Worm (Caenorhabditis elegans) whole organism, L1 larva: ENCODE results near the gene T05A8.1.
A peak's percentile ranks its signal among the peaks of the same experiment; 100 is the strongest.

Source experiments
- C16A3.4 ChIP-seq: fragments of 150-350 bp; optimal IDR thresholded peaks from 2 replicates; lab custom pipeline; 2014; ENCODE audit warnings: missing biosample characterization, missing genetic modification characterization
- C34B4.2 ChIP-seq: sonication (generic microtip); optimal IDR thresholded peaks from 2 replicates; lab custom pipeline; 2017; ENCODE audit warnings: mild to moderate bottlenecking, missing genetic modification characterization, missing compliant biosample characterization
- ama-1 ChIP-seq: fragments of 150-350 bp; optimal IDR thresholded peaks from 2 replicates; lab custom pipeline; 2014
- ceh-8 ChIP-seq: fragments of 200-800 bp; sonication (Bioruptor generic); optimal IDR thresholded peaks from 2 replicates; lab custom pipeline; 2018; ENCODE audit warnings: mild to moderate bottlenecking, missing genetic modification characterization, moderate library complexity, missing compliant biosample characterization
- ceh-90 ChIP-seq: sonication (generic microtip); optimal IDR thresholded peaks from 2 replicates; lab custom pipeline; 2016; ENCODE audit warnings: missing genetic modification characterization, missing compliant biosample characterization
- ces-1 ChIP-seq: fragments of 150-350 bp; optimal IDR thresholded peaks from 2 replicates; lab custom pipeline; 2014; ENCODE audit warnings: missing biosample characterization, missing genetic modification reagents, missing genetic modification characterization
- dpl-1 ChIP-seq, 3 experiments: fragments of 150-350 bp in 2 of 3; sonication (generic microtip) in 1 of 3; optimal IDR thresholded peaks; 2 replicates each; lab custom pipeline; 2014 to 2017; ENCODE audit warnings: missing biosample characterization in 3 of 3, missing genetic modification characterization in 3 of 3, missing genetic modification reagents in 3 of 3
- dsc-1 ChIP-seq: sonication (generic microtip); optimal IDR thresholded peaks from 2 replicates; lab custom pipeline; 2016; ENCODE audit warnings: mild to moderate bottlenecking, missing genetic modification characterization, missing compliant biosample characterization
- efl-1 ChIP-seq, 4 experiments: fragments of 150-350 bp; optimal IDR thresholded peaks in 3 of 4; peaks in 1 of 4; 1 replicate in 1 of 4; 2 replicates in 3 of 4; lab custom pipeline; 2014; ENCODE audit warnings: missing biosample characterization in 2 of 4, missing genetic modification characterization in 2 of 4, missing genetic modification reagents in 2 of 4
- elt-2 ChIP-seq: sonication (generic microtip); optimal IDR thresholded peaks from 2 replicates; lab custom pipeline; 2016; ENCODE audit warnings: missing genetic modification characterization, mild to moderate bottlenecking, inconsistent platforms, missing compliant biosample characterization, missing genetic modification reagents
- elt-3 ChIP-seq, 6 experiments: fragments of 150-350 bp in 1 of 6; sonication (generic microtip); optimal IDR thresholded peaks; 2 replicates each; lab custom pipeline; 2017 to 2018; ENCODE audit warnings: missing biosample characterization in 6 of 6, missing genetic modification characterization in 6 of 6, inconsistent platforms in 1 of 6
- ets-5 ChIP-seq: fragments of 200-800 bp; sonication (Bioruptor generic); IDR thresholded peaks from 2 replicates; pipeline ENCODE4 v1.3.6; 2022; ENCODE audit warnings: missing genetic modification characterization, missing compliant biosample characterization
- fkh-10 ChIP-seq: sonication (generic microtip); optimal IDR thresholded peaks from 2 replicates; lab custom pipeline; 2017; ENCODE audit warnings: missing biosample characterization, missing genetic modification reagents, missing genetic modification characterization
- fkh-8 ChIP-seq: sonication (generic microtip); optimal IDR thresholded peaks from 2 replicates; lab custom pipeline; 2016; ENCODE audit warnings: mild to moderate bottlenecking, missing genetic modification characterization, missing compliant biosample characterization
- grh-1 ChIP-seq: fragments of 200-800 bp; sonication (Bioruptor generic); IDR thresholded peaks from 2 replicates; pipeline ENCODE4 v1.3.6; 2022; ENCODE audit warnings: missing genetic modification reagents, missing genetic modification characterization, missing compliant biosample characterization
- hlh-4 ChIP-seq: sonication (generic microtip); optimal IDR thresholded peaks from 2 replicates; lab custom pipeline; 2016; ENCODE audit warnings: mild to moderate bottlenecking, missing genetic modification characterization, missing compliant biosample characterization
- hpl-2 ChIP-seq: fragments of 150-350 bp; optimal IDR thresholded peaks from 2 replicates; lab custom pipeline; 2014; ENCODE audit warnings: missing biosample characterization, missing genetic modification reagents, missing genetic modification characterization
- irx-1 ChIP-seq: sonication (generic microtip); optimal IDR thresholded peaks from 2 replicates; lab custom pipeline; 2016; ENCODE audit warnings: missing genetic modification characterization, missing compliant biosample characterization
- isw-1 ChIP-seq: fragments of 200-800 bp; sonication (Bioruptor generic); IDR thresholded peaks from 2 replicates; pipeline ENCODE4 v1.3.6; 2022; ENCODE audit warnings: missing genetic modification characterization, missing compliant biosample characterization
- jun-1 ChIP-seq: fragments of 150-350 bp; optimal IDR thresholded peaks from 2 replicates; lab custom pipeline; 2014; ENCODE audit warnings: missing biosample characterization, missing genetic modification reagents, missing genetic modification characterization
- lin-14 ChIP-seq: fragments of 200-800 bp; sonication (Bioruptor generic); optimal IDR thresholded peaks from 2 replicates; lab custom pipeline; 2018; ENCODE audit warnings: mild to moderate bottlenecking, missing genetic modification characterization, moderate library complexity, missing compliant biosample characterization
- lin-35 ChIP-seq, 2 experiments: fragments of 150-350 bp; optimal IDR thresholded peaks; 2 replicates each; lab custom pipeline; 2014; ENCODE audit warnings: missing biosample characterization in 2 of 2, missing genetic modification characterization in 2 of 2, missing genetic modification reagents in 2 of 2
- lin-39 ChIP-seq: fragments of 150-350 bp; optimal IDR thresholded peaks from 2 replicates; lab custom pipeline; 2014; ENCODE audit warnings: missing biosample characterization, missing genetic modification reagents, missing genetic modification characterization
- lir-3 ChIP-seq: sonication (generic microtip); optimal IDR thresholded peaks from 2 replicates; lab custom pipeline; 2016; ENCODE audit warnings: mild to moderate bottlenecking, missing genetic modification characterization, moderate library complexity, missing compliant biosample characterization; ENCODE audit not compliant: poor library complexity
- lsy-2 ChIP-seq, 2 experiments: fragments of 150-350 bp; optimal IDR thresholded peaks; 2 replicates each; lab custom pipeline; 2014; ENCODE audit warnings: missing biosample characterization in 2 of 2, missing genetic modification characterization in 2 of 2
- mab-9 ChIP-seq: fragments of 200-800 bp; sonication (Bioruptor generic); IDR thresholded peaks from 2 replicates; pipeline ENCODE4 v1.3.6; 2022; ENCODE audit warnings: missing genetic modification reagents, missing genetic modification characterization, missing compliant biosample characterization
- mdl-1 ChIP-seq, 2 experiments: fragments of 150-350 bp; optimal IDR thresholded peaks; 2 replicates each; lab custom pipeline; 2014 to 2017; ENCODE audit warnings: missing biosample characterization in 2 of 2, missing genetic modification characterization in 2 of 2, inconsistent platforms in 1 of 2
- mep-1 ChIP-seq: fragments of 150-350 bp; optimal IDR thresholded peaks from 2 replicates; lab custom pipeline; 2014; ENCODE audit warnings: missing biosample characterization, missing genetic modification characterization
- nhr-12 ChIP-seq: sonication (generic microtip); optimal IDR thresholded peaks from 2 replicates; lab custom pipeline; 2017; ENCODE audit warnings: missing biosample characterization, missing genetic modification characterization
- nhr-20 ChIP-seq: sonication (generic microtip); optimal IDR thresholded peaks from 2 replicates; lab custom pipeline; 2016; ENCODE audit warnings: mild to moderate bottlenecking, missing genetic modification characterization, missing compliant biosample characterization
- nhr-237 ChIP-seq: fragments of 150-350 bp; optimal IDR thresholded peaks from 2 replicates; lab custom pipeline; 2014; ENCODE audit warnings: missing biosample characterization, missing genetic modification characterization
- nhr-28 ChIP-seq: fragments of 150-350 bp; optimal IDR thresholded peaks from 2 replicates; lab custom pipeline; 2014; ENCODE audit warnings: missing biosample characterization, missing genetic modification characterization
- nhr-47 ChIP-seq: sonication (generic microtip); optimal IDR thresholded peaks from 2 replicates; lab custom pipeline; 2016; ENCODE audit warnings: mild to moderate bottlenecking, missing genetic modification characterization, moderate library complexity, missing compliant biosample characterization
- nhr-71 ChIP-seq: sonication (generic microtip); optimal IDR thresholded peaks from 2 replicates; lab custom pipeline; 2016; ENCODE audit warnings: mild to moderate bottlenecking, missing genetic modification characterization, moderate library complexity, missing compliant biosample characterization
- nhr-77 ChIP-seq: fragments of 150-350 bp; optimal IDR thresholded peaks from 2 replicates; lab custom pipeline; 2014; ENCODE audit warnings: missing biosample characterization, missing genetic modification characterization
- nhr-84 ChIP-seq: sonication (generic microtip); optimal IDR thresholded peaks from 2 replicates; lab custom pipeline; 2017; ENCODE audit warnings: missing biosample characterization, missing genetic modification characterization
- nhr-85 ChIP-seq: sonication (generic microtip); peaks from one replicate; lab custom pipeline; 2016; ENCODE audit warnings: missing genetic modification characterization, inconsistent platforms, missing compliant biosample characterization
- nhr-90 ChIP-seq: sonication (generic microtip); optimal IDR thresholded peaks from 2 replicates; lab custom pipeline; 2016; ENCODE audit warnings: mild to moderate bottlenecking, missing genetic modification characterization, missing compliant biosample characterization; ENCODE audit not compliant: poor library complexity
- pax-3 ChIP-seq: fragments of 200-800 bp; sonication (Bioruptor generic); optimal IDR thresholded peaks from 2 replicates; lab custom pipeline; 2018; ENCODE audit warnings: mild to moderate bottlenecking, missing genetic modification characterization, moderate library complexity, missing compliant biosample characterization
- pqm-1 ChIP-seq: sonication (generic microtip); optimal IDR thresholded peaks from 3 replicates; lab custom pipeline; 2017; ENCODE audit warnings: missing biosample characterization, missing genetic modification characterization
- rnt-1 ChIP-seq: sonication (generic microtip); optimal IDR thresholded peaks from 2 replicates; lab custom pipeline; 2016; ENCODE audit warnings: mild to moderate bottlenecking, missing genetic modification characterization, moderate library complexity, missing compliant biosample characterization
- snu-23 ChIP-seq: sonication (generic microtip); optimal IDR thresholded peaks from 2 replicates; lab custom pipeline; 2016; ENCODE audit warnings: missing genetic modification characterization, missing compliant biosample characterization
- sptf-1 ChIP-seq: fragments of 150-350 bp; optimal IDR thresholded peaks from 2 replicates; lab custom pipeline; 2014; ENCODE audit warnings: missing biosample characterization, missing genetic modification characterization
- sup-37 ChIP-seq: fragments of 200-800 bp; sonication (Bioruptor generic); optimal IDR thresholded peaks from 2 replicates; lab custom pipeline; 2018; ENCODE audit warnings: mild to moderate bottlenecking, missing genetic modification characterization, missing compliant biosample characterization
- unc-62 ChIP-seq: fragments of 150-350 bp; optimal IDR thresholded peaks from 2 replicates; lab custom pipeline; 2014; ENCODE audit warnings: missing biosample characterization, missing genetic modification reagents, missing genetic modification characterization
- unc-86 ChIP-seq: sonication (generic microtip); optimal IDR thresholded peaks from 2 replicates; lab custom pipeline; 2016; ENCODE audit warnings: missing genetic modification characterization, missing compliant biosample characterization
- unc-98 ChIP-seq: fragments of 200-800 bp; sonication (Bioruptor generic); IDR thresholded peaks from 2 replicates; pipeline ENCODE4 v1.3.6; 2022; ENCODE audit warnings: missing genetic modification characterization, missing compliant biosample characterization
- xbp-1 ChIP-seq: sonication (generic microtip); optimal IDR thresholded peaks from 2 replicates; lab custom pipeline; 2016; ENCODE audit warnings: missing genetic modification characterization, missing compliant biosample characterization
- zag-1 ChIP-seq: fragments of 150-350 bp; optimal IDR thresholded peaks from 2 replicates; lab custom pipeline; 2014; ENCODE audit warnings: missing biosample characterization, missing genetic modification characterization
- ztf-11 ChIP-seq, 2 experiments: sonication (generic microtip); optimal IDR thresholded peaks; 2 replicates each; lab custom pipeline; 2016 to 2017; ENCODE audit warnings: missing genetic modification characterization in 2 of 2, missing biosample characterization in 1 of 2, missing compliant biosample characterization in 1 of 2

T05A8.1 gene

ce11 chrII:2735192-2735591 is 25.4 kb upstream of the T05A8.1 start, which contains the start of gene wdr-31:
Gene wdr-31, minus strand, starts transcription at chrII:2735292.
- TF ChIP-seq fkh-8 (tag; lab: Kevin White, UChicago) = peak; percentile 39
- no peak for TF ChIP-seq nhr-85 (tag; lab: Kevin White, UChicago)
- TF ChIP-seq unc-62 (GFP tag; lab: Kevin White, UChicago) = no peak
- no peak for TF ChIP-seq ceh-90
- no peak for TF ChIP-seq hpl-2 (GFP tag; lab: Kevin White, UChicago)

- no peak for TF ChIP-seq pax-3 (tag; lab: Kevin White, UChicago)
- no peak for TF ChIP-seq ama-1
- TF ChIP-seq elt-2 (tag; lab: Kevin White, UChicago) = no peak
- no peak for TF ChIP-seq nhr-90
- peak; percentile 51 for TF ChIP-seq rnt-1 (tag; lab: Kevin White, UChicago)
- TF ChIP-seq xbp-1 (tag; lab: Kevin White, UChicago) = no peak
- no peak for TF ChIP-seq pqm-1 (tag; lab: Kevin White, UChicago)
- TF ChIP-seq ets-5 = no peak
- no peak for TF ChIP-seq C34B4.2 (tag; lab: Kevin White, UChicago)
- no peak for TF ChIP-seq jun-1 (tag; lab: Kevin White, UChicago)
- no peak for TF ChIP-seq unc-98 (GFP tag; lab: Robert Waterston, UW)
- peak; percentile 44 for TF ChIP-seq nhr-71 (tag; lab: Kevin White, UChicago)
- TF ChIP-seq hpl-2 (GFP tag; lab: Kevin White, UChicago) = no peak
- no peak for TF ChIP-seq lir-3
- TF ChIP-seq nhr-12 (tag; lab: Kevin White, UChicago) = no peak
- TF ChIP-seq lin-39 = no peak
- TF ChIP-seq lsy-2 (tag; optimal IDR thresholded peaks at IDR 0.05; lab: Kevin White, UChicago) = peak in 1 of 2 experiments; percentile 38
- TF ChIP-seq nhr-85 (tag; lab: Kevin White, UChicago) = peak; percentile 53
- TF ChIP-seq mep-1 (tag; lab: Kevin White, UChicago) = peak; percentile 22
- peak; percentile 88 for TF ChIP-seq lin-14
- no peak for TF ChIP-seq nhr-28 (tag; lab: Kevin White, UChicago)
- TF ChIP-seq ceh-8 (GFP tag; lab: Kevin White, UChicago) = no peak
- no peak for TF ChIP-seq ztf-11 (tag; optimal IDR thresholded peaks at IDR 0.05; lab: Kevin White, UChicago)
- TF ChIP-seq sup-37 = no peak
- TF ChIP-seq nhr-20 = no peak
- no peak for TF ChIP-seq nhr-77 (tag; lab: Kevin White, UChicago)
- no peak for TF ChIP-seq unc-86 (tag; lab: Kevin White, UChicago)
- TF ChIP-seq mab-9 = no peak
- TF ChIP-seq efl-1 (optimal IDR thresholded peaks at IDR 0.05; lab: Kevin White, UChicago) = peak; percentile 40 to 44
- peak; percentile 0 to 93 for TF ChIP-seq efl-1 (GFP tag; optimal IDR thresholded peaks at IDR 0.05 in 1 of 2; lab: Kevin White, UChicago)
- no peak for TF ChIP-seq fkh-10 (GFP tag; lab: Kevin White, UChicago)
- TF ChIP-seq elt-3 (tag; optimal IDR thresholded peaks at IDR 0.05; lab: Kevin White, UChicago) = no peak
- TF ChIP-seq fkh-8 (tag; lab: Kevin White, UChicago) = peak; percentile 5
- no peak for TF ChIP-seq nhr-84
- no peak for TF ChIP-seq mdl-1 (tag; optimal IDR thresholded peaks at IDR 0.05; lab: Kevin White, UChicago)
- no peak for TF ChIP-seq isw-1
- TF ChIP-seq lin-35 (GFP tag; optimal IDR thresholded peaks at IDR 0.05; lab: Kevin White, UChicago) = peak in 1 of 2 experiments; percentile 4
- no peak for TF ChIP-seq ces-1 (GFP tag; lab: Kevin White, UChicago)
- TF ChIP-seq grh-1 = no peak
- TF ChIP-seq nhr-47 (tag; lab: Kevin White, UChicago) = peak; percentile 19
- no peak for TF ChIP-seq C16A3.4 (tag; lab: Kevin White, UChicago)
- TF ChIP-seq dsc-1 (tag; lab: Kevin White, UChicago) = no peak
- no peak for TF ChIP-seq hlh-4 (tag; lab: Kevin White, UChicago)
- TF ChIP-seq sptf-1 = no peak
- no peak for TF ChIP-seq zag-1
- TF ChIP-seq nhr-237 (tag; lab: Kevin White, UChicago) = no peak
- no peak for TF ChIP-seq irx-1 (tag; lab: Kevin White, UChicago)
- no peak for TF ChIP-seq ceh-90
- TF ChIP-seq dpl-1 (GFP tag; optimal IDR thresholded peaks at IDR 0.05; lab: Kevin White, UChicago) = peak in 2 of 3 experiments; percentile 12 to 21
- TF ChIP-seq snu-23 (GFP tag; lab: Kevin White, UChicago) = peak; percentile 33
Measured at ce11 chrII:2734735-2735134, 24.9 kb upstream of the T05A8.1 start.
